Fruit fly (Drosophila melanogaster): Measurements from ENCODE around the gene CG14777.

The CG14777 gene

dm6 chrX:1482840-1483518 is 17.0 kb downstream of the CG14777 start, which contains the start of the genes sta and inc (continued):
- TF ChIP-seq Gsc (GFP tag; IDR thresholded peaks at IDR 0.05) (no peak), CG4360 (GFP tag; IDR thresholded peaks at IDR 0.05) (0 out of 2 replicates have a peak, but pooled peaks have one; percentile 12), Dp (GFP tag; optimal IDR thresholded peaks at IDR 0.05) (peak; percentile 90), CG11696 (GFP tag; IDR thresholded peaks at IDR 0.05) (no peak), ac (GFP tag; optimal IDR thresholded peaks at IDR 0.05) (peak; percentile 37), CG18011 (GFP tag; optimal IDR thresholded peaks at IDR 0.05) (peak; percentile 38), CG15269 (tag; optimal IDR thresholded peaks at IDR 0.05) (peak; percentile 60), CG10267 (tag; optimal IDR thresholded peaks at IDR 0.05) (peak; percentile 94), wor (GFP tag; IDR thresholded peaks at IDR 0.05) (no peak), CG11560 (tag; IDR thresholded peaks at IDR 0.05) (no peak), H15 (GFP tag; IDR thresholded peaks at IDR 0.05) (0 out of 3 replicates have a peak, but pooled peaks have one; percentile 23), CG10209 (GFP tag; optimal IDR thresholded peaks at IDR 0.05) (peak; percentile 69), CG30403 (GFP tag; optimal IDR thresholded peaks at IDR 0.05) (peak; percentile 44), Blimp-1 (GFP tag; optimal IDR thresholded peaks at IDR 0.05) (peak; percentile 12), CG3995 (GFP tag; optimal IDR thresholded peaks at IDR 0.05) (peak; percentile 57), Lim3 (GFP tag; IDR thresholded peaks at IDR 0.05) (no peak), bbx (GFP tag; IDR thresholded peaks at IDR 0.05; ENCODE audit: partially characterized antibody) (no peak), Jarid2 (GFP tag; optimal IDR thresholded peaks at IDR 0.05) (peak; percentile 76), Dek (tag; optimal IDR thresholded peaks at IDR 0.05) (peak; percentile 50), disco-r (GFP tag; optimal IDR thresholded peaks at IDR 0.05) (no peak), CG33213 (GFP tag; optimal IDR thresholded peaks at IDR 0.05) (peak; percentile 88), Hr39 (optimal IDR thresholded peaks at IDR 0.05) (no peak), Eip74EF (GFP tag; optimal IDR thresholded peaks at IDR 0.05) (peak in 1 of 2 experiments; percentile 90), bigmax (GFP tag; optimal IDR thresholded peaks at IDR 0.05) (peak; percentile 92), hb (GFP tag; IDR thresholded peaks at IDR 0.05; ENCODE audit: partially characterized antibody) (no peak), sob (GFP tag; IDR thresholded peaks at IDR 0.05) (peak; percentile 78), ab (GFP tag; optimal IDR thresholded peaks at IDR 0.05) (no peak), CG30431 (GFP tag; optimal IDR thresholded peaks at IDR 0.05) (peak; percentile 26), CG7372 (GFP tag; IDR thresholded peaks at IDR 0.05) (0 out of 2 replicates have a peak, but pooled peaks have one; percentile 19), Nf-YC (tag; optimal IDR thresholded peaks at IDR 0.05) (peak; percentile 53), H2.0 (GFP tag; IDR thresholded peaks at IDR 0.05) (0 out of 2 replicates have a peak, but pooled peaks have one; percentile 5), az2 (GFP tag; optimal IDR thresholded peaks at IDR 0.05) (no peak), CG31365 (tag; optimal IDR thresholded peaks at IDR 0.05) (peak; percentile 73), CG10543 (GFP tag; optimal IDR thresholded peaks at IDR 0.05) (peak; percentile 82), nom (GFP tag; optimal IDR thresholded peaks at IDR 0.05) (peak; percentile 89), tap (tag; optimal IDR thresholded peaks at IDR 0.05) (peak; percentile 35), Oaz (GFP tag; IDR thresholded peaks at IDR 0.05) (no peak), CG3407 (GFP tag; optimal IDR thresholded peaks at IDR 0.05) (peak; percentile 53), dimm (GFP tag; IDR thresholded peaks at IDR 0.05) (no peak), CG8924 (tag; optimal IDR thresholded peaks at IDR 0.05) (peak; percentile 53), CG5953 (GFP tag; IDR thresholded peaks at IDR 0.05) (no peak), cad (GFP tag; optimal IDR thresholded peaks at IDR 0.05) (no peak), Chrac-16 (GFP tag; optimal IDR thresholded peaks at IDR 0.05) (peak; percentile 15), sug (tag; optimal IDR thresholded peaks at IDR 0.05) (peak; percentile 74), Fer3 (tag; optimal IDR thresholded peaks at IDR 0.05) (peak; percentile 68), CG14965 (GFP tag; optimal IDR thresholded peaks at IDR 0.05; ENCODE audit: borderline replicate concordance) (no peak), ems (GFP tag; optimal IDR thresholded peaks at IDR 0.05) (peak; percentile 45), maf-S (GFP tag; optimal IDR thresholded peaks at IDR 0.05) (peak; percentile 24), pb (GFP tag; optimal IDR thresholded peaks at IDR 0.05) (peak; percentile 53), CG11398 (GFP tag; optimal IDR thresholded peaks at IDR 0.05) (peak; percentile 48)

Data from whole organism, embryonic.